Fruit fly (Drosophila melanogaster) whole organism, embryonic: ENCODE measurements around the gene Ufd1.

Experiments used
- B-H1 ChIP-seq: fragments of 200-800 bp; sonication (Bioruptor generic); IDR thresholded peaks from 3 replicates; pipeline ENCODE4 v1.3.6; 2022; ENCODE audit warnings: missing biosample characterization, missing genetic modification characterization
- Blimp-1 ChIP-seq: fragments of 200-800 bp; sonication (Bioruptor generic); optimal IDR thresholded peaks from 3 replicates; lab custom pipeline; 2018; ENCODE audit warnings: missing biosample characterization, missing genetic modification characterization, mild to moderate bottlenecking, moderate library complexity, missing genetic modification reagents
- CG11093 ChIP-seq: fragments of 200-800 bp; sonication (Bioruptor generic); IDR thresholded peaks from 3 replicates; pipeline ENCODE4 v1.3.6; 2022; ENCODE audit warnings: missing biosample characterization, missing genetic modification characterization
- CG12104 ChIP-seq: fragments of 200-800 bp; sonication (Bioruptor generic); optimal IDR thresholded peaks from 3 replicates; lab custom pipeline; 2016; ENCODE audit warnings: missing biosample characterization, missing genetic modification characterization
- CG12744 ChIP-seq: fragments of 200-800 bp; sonication (Bioruptor generic); optimal IDR thresholded peaks from 2 replicates; lab custom pipeline; 2016; ENCODE audit warnings: missing biosample characterization, missing genetic modification characterization
- CG15269 ChIP-seq: fragments of 200-800 bp; sonication (Bioruptor generic); optimal IDR thresholded peaks from 2 replicates; lab custom pipeline; 2018; ENCODE audit warnings: missing biosample characterization, mild to moderate bottlenecking, missing genetic modification characterization, moderate library complexity
- CG1529 ChIP-seq: fragments of 200-800 bp; sonication (Bioruptor generic); optimal IDR thresholded peaks from 3 replicates; lab custom pipeline; 2018; ENCODE audit warnings: missing biosample characterization, missing genetic modification characterization
- CG16815 ChIP-seq: fragments of 200-800 bp; sonication (Bioruptor generic); optimal IDR thresholded peaks from 3 replicates; lab custom pipeline; 2017; ENCODE audit warnings: missing biosample characterization, mild to moderate bottlenecking, missing genetic modification characterization
- CG18011 ChIP-seq: fragments of 200-800 bp; sonication (Bioruptor generic); optimal IDR thresholded peaks from 2 replicates; lab custom pipeline; 2017; ENCODE audit warnings: missing biosample characterization, missing genetic modification characterization, mild to moderate bottlenecking, moderate library complexity, missing genotype
- CG30431 ChIP-seq: fragments of 200-800 bp; sonication (Bioruptor generic); optimal IDR thresholded peaks from 2 replicates; lab custom pipeline; 2017; ENCODE audit warnings: missing biosample characterization, missing genetic modification characterization
- CG3163 ChIP-seq: fragments of 200-800 bp; sonication (Bioruptor generic); optimal IDR thresholded peaks from 3 replicates; lab custom pipeline; 2016; ENCODE audit warnings: missing biosample characterization, missing genetic modification characterization
- CG3281 ChIP-seq: fragments of 200-800 bp; sonication (Bioruptor generic); optimal IDR thresholded peaks from 3 replicates; lab custom pipeline; 2017; ENCODE audit warnings: missing biosample characterization, mild to moderate bottlenecking, missing genetic modification characterization
- CG3407 ChIP-seq: fragments of 200-800 bp; sonication (Bioruptor generic); optimal IDR thresholded peaks from 2 replicates; lab custom pipeline; 2018; ENCODE audit warnings: missing biosample characterization, mild to moderate bottlenecking, missing genetic modification characterization
- CG4707 ChIP-seq: fragments of 200-800 bp; sonication (Bioruptor generic); optimal IDR thresholded peaks from 2 replicates; lab custom pipeline; 2018; ENCODE audit warnings: missing biosample characterization, mild to moderate bottlenecking, missing genetic modification characterization, moderate library complexity
- CG6689 ChIP-seq: fragments of 200-800 bp; sonication (Bioruptor generic); IDR thresholded peaks from 2 replicates; pipeline ENCODE4 v1.3.6; 2022; ENCODE audit warnings: missing biosample characterization, missing genetic modification characterization
- CG7745 ChIP-seq: fragments of 200-800 bp; sonication (Bioruptor generic); optimal IDR thresholded peaks from 2 replicates; lab custom pipeline; 2018; ENCODE audit warnings: missing biosample characterization, mild to moderate bottlenecking, missing genetic modification characterization, moderate library complexity
- CG7987 ChIP-seq: fragments of 200-800 bp; sonication (Bioruptor generic); optimal IDR thresholded peaks from 2 replicates; lab custom pipeline; 2018; ENCODE audit warnings: missing biosample characterization, mild to moderate bottlenecking, missing genetic modification characterization, moderate library complexity
- CG8359 ChIP-seq: fragments of 200-800 bp; sonication (Bioruptor generic); optimal IDR thresholded peaks from 2 replicates; lab custom pipeline; 2017; ENCODE audit warnings: missing biosample characterization, mild to moderate bottlenecking, missing genetic modification characterization, borderline replicate concordance
- Drgx ChIP-seq: fragments of 200-800 bp; sonication (Bioruptor generic); IDR thresholded peaks from 2 replicates; pipeline ENCODE4 v1.3.6; 2022; ENCODE audit warnings: missing biosample characterization, missing genetic modification characterization
- Ets65A ChIP-seq: fragments of 200-800 bp; sonication (Bioruptor generic); peaks from one replicate; lab custom pipeline; 2016; ENCODE audit warnings: missing biosample characterization, missing genetic modification characterization
- HLH54F ChIP-seq: fragments of 200-800 bp; sonication (Bioruptor generic); optimal IDR thresholded peaks from 3 replicates; lab custom pipeline; 2016; ENCODE audit warnings: missing biosample characterization, missing genetic modification characterization
- Hand ChIP-seq: fragments of 200-800 bp; sonication (Bioruptor generic); optimal IDR thresholded peaks from 2 replicates; lab custom pipeline; 2017; ENCODE audit warnings: mild to moderate bottlenecking, missing biosample characterization, missing genetic modification reagents, missing genetic modification characterization
- Hr78 ChIP-seq, 2 experiments: fragments of 200-800 bp in 1 of 2; fragments of >200 bp in 1 of 2; sonication (Bioruptor generic) in 1 of 2; optimal IDR thresholded peaks; 2 replicates each; lab custom pipeline; 2017 to 2019; ENCODE audit warnings: missing biosample characterization in 2 of 2, missing genetic modification characterization in 2 of 2, mild to moderate bottlenecking in 1 of 2, moderate library complexity in 1 of 2
- Meics ChIP-seq: fragments of 200-800 bp; sonication (Bioruptor generic); optimal IDR thresholded peaks from 2 replicates; lab custom pipeline; 2017; ENCODE audit warnings: missing biosample characterization, mild to moderate bottlenecking, missing genetic modification characterization
- NC2α ChIP-seq: fragments of 200-800 bp; sonication (Bioruptor generic); optimal IDR thresholded peaks from 2 replicates; lab custom pipeline; 2016; ENCODE audit warnings: missing biosample characterization, missing genetic modification characterization
- Nf-YC ChIP-seq: fragments of 200-800 bp; optimal IDR thresholded peaks from 3 replicates; lab custom pipeline; 2019; ENCODE audit warnings: missing biosample characterization, mild to moderate bottlenecking, missing genetic modification characterization, moderate library complexity
- Ravus ChIP-seq: fragments of 200-800 bp; sonication (Bioruptor generic); IDR thresholded peaks from 2 replicates; pipeline ENCODE4 v1.3.6; 2022; ENCODE audit warnings: missing biosample characterization, missing genetic modification characterization
- Sox100B ChIP-seq: fragments of 200-800 bp; sonication (Bioruptor generic); optimal IDR thresholded peaks from 3 replicates; lab custom pipeline; 2018; ENCODE audit warnings: missing biosample characterization, mild to moderate bottlenecking, missing genetic modification characterization
- Xbp1 ChIP-seq: fragments of 200-800 bp; sonication (Bioruptor generic); optimal IDR thresholded peaks from 3 replicates; lab custom pipeline; 2016; ENCODE audit warnings: missing biosample characterization, mild to moderate bottlenecking, missing genetic modification characterization
- chinmo ChIP-seq: fragments of 200-800 bp; sonication (Bioruptor generic); IDR thresholded peaks from 4 replicates; pipeline ENCODE4 v1.3.6; 2022; ENCODE audit warnings: missing biosample characterization, missing genetic modification characterization; ENCODE audit not compliant: partially characterized antibody
- dmrt99B ChIP-seq: fragments of 200-800 bp; sonication (Bioruptor generic); optimal IDR thresholded peaks from 2 replicates; lab custom pipeline; 2018; ENCODE audit warnings: missing biosample characterization, mild to moderate bottlenecking, missing genetic modification characterization, moderate library complexity
- ems ChIP-seq: fragments of 200-800 bp; sonication (Bioruptor generic); optimal IDR thresholded peaks from 3 replicates; lab custom pipeline; 2016; ENCODE audit warnings: missing biosample characterization, missing genetic modification characterization
- eyg ChIP-seq: fragments of 200-800 bp; sonication (Bioruptor generic); optimal IDR thresholded peaks from 3 replicates; lab custom pipeline; 2016; ENCODE audit warnings: missing biosample characterization, missing genetic modification characterization
- grn ChIP-seq: fragments of 200-800 bp; sonication (Bioruptor generic); optimal IDR thresholded peaks from 3 replicates; lab custom pipeline; 2017; ENCODE audit warnings: missing biosample characterization, missing genetic modification characterization
- hb ChIP-seq: fragments of 200-800 bp; sonication (Bioruptor generic); IDR thresholded peaks from 3 replicates; pipeline ENCODE4 v1.3.6; 2022; ENCODE audit warnings: missing biosample characterization, missing genetic modification characterization; ENCODE audit not compliant: partially characterized antibody
- hbn ChIP-seq: fragments of 200-800 bp; sonication (Bioruptor generic); IDR thresholded peaks from 2 replicates; pipeline ENCODE4 v1.3.6; 2022; ENCODE audit warnings: missing biosample characterization, missing genetic modification characterization; ENCODE audit not compliant: partially characterized antibody
- kni ChIP-seq: fragments of 200-800 bp; sonication (Bioruptor generic); optimal IDR thresholded peaks from 3 replicates; lab custom pipeline; 2017; ENCODE audit warnings: mild to moderate bottlenecking, missing biosample characterization, missing genetic modification reagents, missing genetic modification characterization
- oc ChIP-seq: fragments of 200-800 bp; sonication (Bioruptor generic); optimal IDR thresholded peaks from 2 replicates; lab custom pipeline; 2018; ENCODE audit warnings: missing biosample characterization, mild to moderate bottlenecking, missing genetic modification characterization, moderate library complexity
- peb ChIP-seq: fragments of 200-800 bp; sonication (Bioruptor generic); IDR thresholded peaks from 2 replicates; pipeline ENCODE4 v1.3.6; 2022; ENCODE audit warnings: missing biosample characterization, missing genetic modification characterization
- pros ChIP-seq: fragments of 200-800 bp; sonication (Bioruptor generic); optimal IDR thresholded peaks from 3 replicates; lab custom pipeline; 2019; ENCODE audit warnings: missing biosample characterization, mild to moderate bottlenecking, missing genetic modification characterization, moderate library complexity
- schlank ChIP-seq: fragments of 200-800 bp; sonication (Bioruptor generic); optimal IDR thresholded peaks from 2 replicates; lab custom pipeline; 2018; ENCODE audit warnings: missing biosample characterization, mild to moderate bottlenecking, missing genetic modification characterization
- sd ChIP-seq: fragments of 200-800 bp; sonication (Bioruptor generic); optimal IDR thresholded peaks from 3 replicates; lab custom pipeline; 2018; ENCODE audit warnings: missing biosample characterization, mild to moderate bottlenecking, missing genetic modification characterization, moderate library complexity
- tap ChIP-seq: fragments of 200-800 bp; optimal IDR thresholded peaks from 3 replicates; lab custom pipeline; 2019; ENCODE audit warnings: missing biosample characterization, mild to moderate bottlenecking, missing genetic modification characterization, moderate library complexity
- tgo ChIP-seq: fragments of 200-800 bp; sonication (Bioruptor generic); IDR thresholded peaks from 3 replicates; pipeline ENCODE4 v1.3.6; 2022; ENCODE audit warnings: missing biosample characterization, missing genetic modification characterization
- trem ChIP-seq: fragments of 200-800 bp; optimal IDR thresholded peaks from 3 replicates; lab custom pipeline; 2019; ENCODE audit warnings: missing biosample characterization, mild to moderate bottlenecking, missing genetic modification characterization, moderate library complexity
- unc-4 ChIP-seq: fragments of 200-800 bp; sonication (Bioruptor generic); IDR thresholded peaks from 2 replicates; pipeline ENCODE4 v1.3.6; 2022; ENCODE audit warnings: missing biosample characterization, missing genetic modification characterization; ENCODE audit not compliant: partially characterized antibody
- vvl ChIP-seq: fragments of 200-800 bp; sonication (Bioruptor generic); IDR thresholded peaks from 2 replicates; pipeline ENCODE4 v1.3.6; 2022; ENCODE audit warnings: missing biosample characterization, missing genetic modification characterization
- zfh1 ChIP-seq: fragments of 200-800 bp; sonication (Bioruptor generic); IDR thresholded peaks from 3 replicates; pipeline ENCODE4 v1.3.6; 2022; ENCODE audit warnings: missing biosample characterization, missing genetic modification characterization
- zfh2 ChIP-seq: fragments of 200-800 bp; sonication (Bioruptor generic); optimal IDR thresholded peaks from 2 replicates; lab custom pipeline; 2016; ENCODE audit warnings: missing biosample characterization, missing genetic modification characterization

Ufd1 gene

dm6 chr3L:11150735-11151287 lies 27.8 kb upstream of the Ufd1 start, which contains the start of gene CG6216 (continued):
- peak; percentile 38 for TF ChIP-seq oc (tag; lab: Kevin White, UChicago)
- TF ChIP-seq zfh2 (GFP tag; lab: Kevin White, UChicago) = no peak
- TF ChIP-seq chinmo (GFP tag; lab: Robert Waterston, UW) = no peak
- TF ChIP-seq dmrt99B = no peak
- TF ChIP-seq vvl (GFP tag; lab: Robert Waterston, UW) = peak; percentile 8; the same call in 1 of the 2 replicates
- peak; percentile 24 for TF ChIP-seq sd (tag; lab: Kevin White, UChicago)
- TF ChIP-seq Hand (GFP tag; lab: Kevin White, UChicago) = no peak
- TF ChIP-seq pros (GFP tag; lab: Kevin White, UChicago) = peak; percentile 96
- no peak for TF ChIP-seq unc-4 (GFP tag; lab: Robert Waterston, UW)
- no peak for TF ChIP-seq hbn (GFP tag; lab: Robert Waterston, UW)
- no peak for TF ChIP-seq NC2α (GFP tag; lab: Kevin White, UChicago)
- no peak for TF ChIP-seq CG3163 (GFP tag; lab: Kevin White, UChicago)
- TF ChIP-seq CG12744 (GFP tag; lab: Kevin White, UChicago) = no peak
- TF ChIP-seq Hr78 (GFP tag; optimal IDR thresholded peaks at IDR 0.05; lab: Kevin White, UChicago) = peak in 1 of 2 experiments; percentile 38
- no peak for TF ChIP-seq CG11093 (GFP tag; lab: Robert Waterston, UW)
- no peak for TF ChIP-seq peb
- TF ChIP-seq CG1529 (GFP tag; lab: Kevin White, UChicago) = no peak
- TF ChIP-seq HLH54F = no peak
- no peak for TF ChIP-seq Meics (GFP tag; lab: Kevin White, UChicago)
- TF ChIP-seq tap (tag; lab: Kevin White, UChicago) = no peak
- TF ChIP-seq eyg (GFP tag; lab: Kevin White, UChicago) = no peak
- TF ChIP-seq CG6689 (GFP tag; lab: Robert Waterston, UW) = no peak
- TF ChIP-seq schlank (tag; lab: Kevin White, UChicago) = no peak
- TF ChIP-seq CG4707 (GFP tag; lab: Kevin White, UChicago) = peak; percentile 12
- TF ChIP-seq Nf-YC (tag; lab: Kevin White, UChicago) = no peak
- no peak for TF ChIP-seq Sox100B
- TF ChIP-seq CG18011 = no peak
- no peak for TF ChIP-seq hb (GFP tag; lab: Robert Waterston, UW)
- TF ChIP-seq CG3407 = no peak
- TF ChIP-seq CG7987 (GFP tag; lab: Kevin White, UChicago) = no peak
- no peak for TF ChIP-seq CG7745 (tag; lab: Kevin White, UChicago)
- TF ChIP-seq tgo (GFP tag; lab: Robert Waterston, UW) = no peak
- peak; percentile 73 for TF ChIP-seq kni (GFP tag; lab: Kevin White, UChicago)
- TF ChIP-seq Xbp1 (GFP tag; lab: Kevin White, UChicago) = no peak
- TF ChIP-seq Blimp-1 = peak; percentile 99

dm6 chr3L:11148478-11149251 lies 25.6 kb upstream of the Ufd1 start:
- TF ChIP-seq CG8359 (peak; percentile 15), Drgx (GFP tag; lab: Robert Waterston, UW) (peak; percentile 74), CG12104 (GFP tag; lab: Kevin White, UChicago) (no peak), Ets65A (GFP tag; lab: Kevin White, UChicago) (no peak), zfh1 (GFP tag; lab: Robert Waterston, UW) (peak; percentile 53; the same call in 1 of the 3 replicates), CG30431 (GFP tag; lab: Kevin White, UChicago) (no peak), CG16815 (GFP tag; lab: Kevin White, UChicago) (peak; percentile 8), grn (GFP tag; lab: Kevin White, UChicago) (no peak), ems (GFP tag; lab: Kevin White, UChicago) (peak; percentile 3), CG15269 (tag; lab: Kevin White, UChicago) (peak; percentile 16), trem (tag; lab: Kevin White, UChicago) (peak; percentile 35), B-H1 (no peak), CG3281 (GFP tag; lab: Kevin White, UChicago) (peak; percentile 29), Ravus (no peak)
